Fruit fly (Drosophila melanogaster): Measurements from ENCODE around the gene Ssb-c31a.

Gene Ssb-c31a

DNA sequence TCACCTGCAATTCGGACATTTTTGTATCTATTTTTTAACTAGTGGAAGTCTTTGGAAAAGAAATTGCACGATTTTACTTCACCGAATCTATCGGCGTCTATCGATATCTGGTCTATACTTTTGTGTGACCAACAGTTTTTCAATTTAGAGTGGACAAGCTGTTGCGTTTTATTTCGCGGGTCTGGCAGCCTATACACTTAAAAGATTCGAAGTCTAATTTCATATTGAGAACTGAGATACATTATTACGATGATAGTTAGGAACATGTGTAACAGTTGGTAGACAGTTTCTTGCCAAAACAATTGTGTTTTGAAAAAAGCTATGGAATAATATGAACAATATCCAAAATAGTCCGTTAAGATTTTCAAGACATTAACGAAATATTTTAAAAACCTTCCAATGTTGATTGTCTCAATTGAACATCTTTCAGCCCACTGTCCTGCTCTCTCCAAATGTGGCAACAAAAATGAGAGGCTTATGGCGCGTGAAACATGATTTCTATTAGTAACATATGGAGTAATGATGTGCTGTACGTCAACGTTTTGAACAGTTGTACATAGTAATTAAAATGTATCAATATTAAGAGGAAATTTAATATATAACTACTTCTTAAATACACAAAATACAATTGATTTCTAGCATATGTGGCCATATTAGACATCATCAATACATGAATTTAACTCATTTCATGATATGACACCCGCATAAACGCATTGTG lies 48.7 kb upstream of the Ssb-c31a start, which contains the start of gene Acbp1 (continued):
- TF ChIP-seq CG8089 (GFP tag; optimal IDR thresholded peaks at IDR 0.05) (peak; percentile 92), usp (GFP tag; optimal IDR thresholded peaks at IDR 0.05) (no peak), Atf-2 (GFP tag; optimal IDR thresholded peaks at IDR 0.05) (peak; percentile 91), hth (optimal IDR thresholded peaks at IDR 0.05) (no peak), CkIIα-i1 (GFP tag; IDR thresholded peaks at IDR 0.05) (no peak), sob (GFP tag; IDR thresholded peaks at IDR 0.05) (peak; percentile 94), CG17385 (GFP tag; optimal IDR thresholded peaks at IDR 0.05) (peak; percentile 95), Lpt (GFP tag; optimal IDR thresholded peaks at IDR 0.05) (no peak), CG6689 (GFP tag; IDR thresholded peaks at IDR 0.05) (peak; percentile 88), sens-2 (GFP tag; IDR thresholded peaks at IDR 0.05) (peak; percentile 89), CG30403 (GFP tag; optimal IDR thresholded peaks at IDR 0.05) (peak; percentile 97), CG15269 (tag; optimal IDR thresholded peaks at IDR 0.05) (peak; percentile 97), CG7372 (GFP tag; IDR thresholded peaks at IDR 0.05) (peak; percentile 90), Ets65A (GFP tag) (peak; percentile 99), CG17186 (GFP tag; optimal IDR thresholded peaks at IDR 0.05) (peak; percentile 58), CG9215 (GFP tag; IDR thresholded peaks at IDR 0.05) (peak; percentile 89), oc (tag; optimal IDR thresholded peaks at IDR 0.05) (peak; percentile 95), Rx (GFP tag; IDR thresholded peaks at IDR 0.05) (peak; percentile 80), lmd (GFP tag; IDR thresholded peaks at IDR 0.05) (peak; percentile 93), vnd (GFP tag; IDR thresholded peaks at IDR 0.05; ENCODE audit: partially characterized antibody) (peak; percentile 60), CG4730 (GFP tag; IDR thresholded peaks at IDR 0.05) (peak; percentile 88), Ptx1 (GFP tag; IDR thresholded peaks at IDR 0.05) (peak; percentile 93), slbo (GFP tag; IDR thresholded peaks at IDR 0.05) (peak; percentile 94), maf-S (GFP tag; optimal IDR thresholded peaks at IDR 0.05) (peak; percentile 95), CG18599 (GFP tag; optimal IDR thresholded peaks at IDR 0.05) (peak; percentile 99), eyg (GFP tag; optimal IDR thresholded peaks at IDR 0.05) (peak; percentile 93), CG30431 (GFP tag; optimal IDR thresholded peaks at IDR 0.05) (peak; percentile 84), pb (GFP tag; optimal IDR thresholded peaks at IDR 0.05) (peak; percentile 90), CG11456 (GFP tag; IDR thresholded peaks at IDR 0.05) (peak; percentile 91), en (GFP tag; optimal IDR thresholded peaks at IDR 0.05) (peak; percentile 92), B-H2 (GFP tag; optimal IDR thresholded peaks at IDR 0.05) (peak; percentile 97), amos (GFP tag; IDR thresholded peaks at IDR 0.05; ENCODE audit: partially characterized antibody) (peak; percentile 81), dimm (GFP tag; IDR thresholded peaks at IDR 0.05) (peak; percentile 79), CG14710 (tag; optimal IDR thresholded peaks at IDR 0.05) (peak; percentile 98), CG2116 (GFP tag; optimal IDR thresholded peaks at IDR 0.05) (peak; percentile 82), CG2202 (tag; optimal IDR thresholded peaks at IDR 0.05) (peak; percentile 98), ase (GFP tag; IDR thresholded peaks at IDR 0.05) (peak; percentile 90), MBD-R2 (GFP tag; IDR thresholded peaks at IDR 0.05) (peak; percentile 84), CG32767 (GFP tag; IDR thresholded peaks at IDR 0.05) (peak; percentile 93), Hr78 (GFP tag; optimal IDR thresholded peaks at IDR 0.05) (peak in 1 of 2 experiments; percentile 92), sqz (GFP tag; optimal IDR thresholded peaks at IDR 0.05) (peak; percentile 95), vfl (GFP tag; optimal IDR thresholded peaks at IDR 0.05) (peak; percentile 93), slou (GFP tag; optimal IDR thresholded peaks at IDR 0.05) (peak; percentile 74), CG7556 (GFP tag; optimal IDR thresholded peaks at IDR 0.05) (peak; percentile 98), cato (GFP tag; optimal IDR thresholded peaks at IDR 0.05; ENCODE audit: borderline replicate concordance) (peak; percentile 86), pnt (GFP tag; optimal IDR thresholded peaks at IDR 0.05) (peak; percentile 95), Scr (GFP tag; IDR thresholded peaks at IDR 0.05; ENCODE audit: partially characterized antibody) (peak; percentile 78), sc (optimal IDR thresholded peaks at IDR 0.05) (no peak), sc (GFP tag; optimal IDR thresholded peaks at IDR 0.05) (peak; percentile 91), Xrp1 (GFP tag; IDR thresholded peaks at IDR 0.05) (peak; percentile 93)

All from whole organism, embryonic.